Fruit fly (Drosophila melanogaster): ENCODE results near the gene pes.

pes gene

DNA sequence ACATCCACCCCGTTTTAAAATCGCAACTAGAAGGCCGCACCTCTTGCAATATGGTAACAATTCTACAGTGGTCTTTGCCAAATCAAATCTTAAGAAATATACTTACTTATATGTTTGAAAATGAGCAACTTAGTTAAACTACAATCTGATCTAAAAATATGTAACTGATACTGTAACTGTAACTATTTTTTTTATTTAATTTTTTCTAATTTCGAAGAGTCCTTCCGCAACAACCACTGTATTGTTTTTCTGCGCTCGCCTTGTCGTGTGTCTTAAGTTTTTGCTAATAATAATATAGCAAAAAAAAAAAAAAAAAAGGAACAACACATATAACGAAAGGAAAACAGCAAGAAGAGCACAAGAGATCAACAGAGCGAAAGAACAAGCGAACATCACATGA lies 22.6 kb downstream of the pes start (continued):
- TF ChIP-seq CG6854 (GFP tag; optimal IDR thresholded peaks at IDR 0.05) (no peak), CG3919 (GFP tag; optimal IDR thresholded peaks at IDR 0.05) (peak; percentile 27), cyc (GFP tag; optimal IDR thresholded peaks at IDR 0.05) (no peak), CG10631 (GFP tag; optimal IDR thresholded peaks at IDR 0.05) (peak; percentile 84), CG10669 (GFP tag; optimal IDR thresholded peaks at IDR 0.05) (no peak), Sox14 (GFP tag; optimal IDR thresholded peaks at IDR 0.05) (no peak), dac (GFP tag; optimal IDR thresholded peaks at IDR 0.05) (no peak), CG15336 (GFP tag; IDR thresholded peaks at IDR 0.05) (peak; percentile 55), spab (GFP tag; optimal IDR thresholded peaks at IDR 0.05) (no peak), Ets96B (tag; optimal IDR thresholded peaks at IDR 0.05) (peak; percentile 60), CG6792 (GFP tag; optimal IDR thresholded peaks at IDR 0.05) (peak; percentile 29), CG11902 (GFP tag; optimal IDR thresholded peaks at IDR 0.05) (no peak), fd59A (GFP tag; optimal IDR thresholded peaks at IDR 0.05) (peak; percentile 29), Eip75B (GFP tag; optimal IDR thresholded peaks at IDR 0.05) (peak; percentile 62), CG8119 (GFP tag; IDR thresholded peaks at IDR 0.05) (peak; percentile 89), CG31627 (GFP tag; optimal IDR thresholded peaks at IDR 0.05) (no peak), net (GFP tag; optimal IDR thresholded peaks at IDR 0.05) (no peak), CG34406 (GFP tag; optimal IDR thresholded peaks at IDR 0.05) (peak; percentile 9)

DNA sequence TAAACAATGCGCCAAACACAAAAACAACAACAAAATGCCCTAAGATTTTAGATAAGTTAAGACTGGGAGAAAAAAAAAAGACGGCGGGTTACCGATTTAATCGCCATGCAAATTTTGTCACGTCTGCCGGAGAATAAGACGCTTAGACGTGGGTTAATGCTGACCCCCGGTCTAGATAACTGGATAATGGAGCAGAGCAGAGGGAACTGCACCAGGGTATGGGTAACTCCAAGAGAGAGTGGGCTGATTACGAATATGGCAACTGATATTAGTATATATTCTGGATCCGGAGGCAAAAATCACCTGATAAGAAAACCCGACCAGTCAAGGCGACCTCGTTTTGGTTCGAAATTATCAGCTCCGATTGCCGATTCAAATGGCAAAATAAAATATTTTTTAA lies 24.0 kb downstream of the pes start:
- no peak for TF ChIP-seq Hr39 (GFP tag; optimal IDR thresholded peaks at IDR 0.05)
- no peak for TF ChIP-seq dsx (GFP tag; optimal IDR thresholded peaks at IDR 0.05; ENCODE audit: poor library complexity, severe bottlenecking)
- TF ChIP-seq svp (GFP tag) = peak; percentile 91
- TF ChIP-seq Gug (GFP tag; IDR thresholded peaks at IDR 0.05) = no peak
- peak; percentile 5 for TF ChIP-seq vri (GFP tag; optimal IDR thresholded peaks at IDR 0.05)
- TF ChIP-seq Eip78C (GFP tag) = peak; percentile 62

DNA sequence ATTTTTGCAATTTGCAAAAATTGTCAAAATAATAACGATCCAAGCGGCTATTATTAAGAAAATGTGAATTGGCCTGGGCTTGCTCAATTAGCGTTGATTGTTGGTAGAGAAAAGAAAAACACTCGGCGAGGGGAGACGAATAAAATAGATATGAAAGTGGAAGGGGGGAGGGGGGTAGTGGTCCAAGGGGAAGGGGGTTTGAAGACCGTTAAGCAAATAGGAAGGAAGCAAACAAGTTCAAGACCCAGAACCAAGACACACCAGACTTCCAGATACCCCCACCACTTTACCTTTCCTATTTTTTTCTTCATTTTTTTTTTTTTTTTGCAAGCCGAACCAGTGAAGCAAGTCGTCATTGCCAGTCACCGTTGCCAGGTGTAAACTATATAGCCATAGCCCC lies 24.7 kb downstream of the pes start:
- no peak for TF ChIP-seq acj6 (GFP tag; optimal IDR thresholded peaks at IDR 0.05)
- TF ChIP-seq cyc (GFP tag; optimal IDR thresholded peaks at IDR 0.05) = no peak
- TF ChIP-seq CG11294 (GFP tag; IDR thresholded peaks at IDR 0.05) = no peak
- TF ChIP-seq CG10631 (GFP tag; optimal IDR thresholded peaks at IDR 0.05) = no peak
- TF ChIP-seq CG9139 (GFP tag; optimal IDR thresholded peaks at IDR 0.05) = no peak
- TF ChIP-seq vri (GFP tag; optimal IDR thresholded peaks at IDR 0.05) = no peak
- no peak for TF ChIP-seq CG11762 (GFP tag; optimal IDR thresholded peaks at IDR 0.05; ENCODE audit: insufficient read depth)
- TF ChIP-seq CG3032 (tag; optimal IDR thresholded peaks at IDR 0.05) = no peak
- TF ChIP-seq net (GFP tag; optimal IDR thresholded peaks at IDR 0.05) = no peak
- TF ChIP-seq OdsH (GFP tag; optimal IDR thresholded peaks at IDR 0.05) = no peak
- TF ChIP-seq Ets96B (tag; optimal IDR thresholded peaks at IDR 0.05) = no peak
- no peak for TF ChIP-seq achi (GFP tag; optimal IDR thresholded peaks at IDR 0.05)
- no peak for TF ChIP-seq Gug (GFP tag; IDR thresholded peaks at IDR 0.05)
- TF ChIP-seq Eip93F (GFP tag; optimal IDR thresholded peaks at IDR 0.05) = no peak
- TF ChIP-seq CG6276 (GFP tag; optimal IDR thresholded peaks at IDR 0.05) = no peak
- TF ChIP-seq Sox15 (GFP tag; optimal IDR thresholded peaks at IDR 0.05) = no peak
- no peak for TF ChIP-seq Eip78C (GFP tag)
- no peak for TF ChIP-seq dsx (GFP tag; optimal IDR thresholded peaks at IDR 0.05; ENCODE audit: poor library complexity, severe bottlenecking)
- no peak for TF ChIP-seq CG6163 (GFP tag; IDR thresholded peaks at IDR 0.05)

DNA sequence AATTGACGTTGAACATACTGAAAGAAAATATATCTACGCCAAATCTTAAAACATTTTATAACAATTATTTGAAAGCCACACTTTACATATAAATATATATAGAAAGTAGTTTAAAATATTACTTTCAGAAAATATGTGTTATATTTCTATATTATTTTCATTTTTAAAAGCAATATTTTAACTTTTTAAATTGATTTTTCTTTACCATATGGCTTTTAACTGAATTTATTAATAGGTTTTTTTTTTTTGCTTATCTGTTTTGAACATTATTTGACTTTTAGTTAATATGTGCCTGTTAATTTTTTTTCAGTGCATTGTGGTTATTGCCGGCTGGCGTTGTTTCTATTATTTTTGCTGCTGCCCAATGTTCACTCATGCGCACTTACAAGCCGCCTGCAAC lies 25.9 kb downstream of the pes start:
- TF ChIP-seq Met (GFP tag; optimal IDR thresholded peaks at IDR 0.05) (no peak), CG6808 (GFP tag; optimal IDR thresholded peaks at IDR 0.05) (no peak), Gug (GFP tag; IDR thresholded peaks at IDR 0.05) (0 out of 2 replicates have a peak, but pooled peaks have one; percentile 20), Smox (GFP tag; optimal IDR thresholded peaks at IDR 0.05) (no peak), CG11294 (GFP tag; IDR thresholded peaks at IDR 0.05) (peak; percentile 31; the same call in 1 of the 2 replicates), CG8632 (GFP tag; optimal IDR thresholded peaks at IDR 0.05) (no peak), fd85E (GFP tag; optimal IDR thresholded peaks at IDR 0.05) (no peak), cyc (GFP tag; optimal IDR thresholded peaks at IDR 0.05) (no peak), Blimp-1 (GFP tag; optimal IDR thresholded peaks at IDR 0.05) (no peak), CG3919 (GFP tag; optimal IDR thresholded peaks at IDR 0.05) (peak; percentile 21), CG8119 (GFP tag; IDR thresholded peaks at IDR 0.05) (peak; percentile 75), CG6854 (GFP tag; optimal IDR thresholded peaks at IDR 0.05) (no peak), Sox14 (GFP tag; optimal IDR thresholded peaks at IDR 0.05) (no peak), Hr38 (GFP tag; optimal IDR thresholded peaks at IDR 0.05) (no peak), CG6163 (GFP tag; IDR thresholded peaks at IDR 0.05) (peak; percentile 60), topi (GFP tag; optimal IDR thresholded peaks at IDR 0.05) (no peak), CG6276 (GFP tag; optimal IDR thresholded peaks at IDR 0.05) (peak; percentile 54), CG32006 (GFP tag; optimal IDR thresholded peaks at IDR 0.05) (peak; percentile 75), CG31627 (GFP tag; optimal IDR thresholded peaks at IDR 0.05) (no peak), ss (GFP tag; optimal IDR thresholded peaks at IDR 0.05) (peak in 1 of 2 experiments; percentile 15), Eip75B (GFP tag; optimal IDR thresholded peaks at IDR 0.05) (no peak), Hr39 (GFP tag; optimal IDR thresholded peaks at IDR 0.05) (no peak), achi (GFP tag; optimal IDR thresholded peaks at IDR 0.05) (peak; percentile 26), Eip93F (GFP tag; optimal IDR thresholded peaks at IDR 0.05) (no peak), CG6792 (GFP tag; optimal IDR thresholded peaks at IDR 0.05) (no peak)

Data from whole organism, prepupa.